Worm (Caenorhabditis elegans) whole organism, L4 larva: Measurements from ENCODE around the gene F28H7.3.

ENCODE experiments used
- aha-1 ChIP-seq: fragments of 150-350 bp; peaks from one replicate; lab custom pipeline; 2014; ENCODE audit warnings: missing biosample characterization, missing genetic modification characterization
- aly-2 ChIP-seq: sonication (generic microtip); optimal IDR thresholded peaks from 2 replicates; lab custom pipeline; 2018; ENCODE audit warnings: missing biosample characterization, missing genetic modification characterization
- ama-1 ChIP-seq: fragments of 150-350 bp; optimal IDR thresholded peaks from 2 replicates; lab custom pipeline; 2014; ENCODE audit warnings: inconsistent platforms, mixed read lengths
- dmd-9 ChIP-seq: fragments of 200-800 bp; sonication (Bioruptor generic); IDR thresholded peaks from 2 replicates; pipeline ENCODE4 v1.3.6; 2022; ENCODE audit warnings: missing genetic modification reagents, missing genetic modification characterization, missing compliant biosample characterization
- hlh-30 ChIP-seq: sonication (generic microtip); optimal IDR thresholded peaks from 2 replicates; lab custom pipeline; 2017; ENCODE audit warnings: antibody characterized with exemption, mild to moderate bottlenecking, missing genetic modification characterization, missing compliant biosample characterization; ENCODE audit not compliant: insufficient read depth
- madf-5 ChIP-seq, 2 experiments: fragments of 200-800 bp; sonication (Bioruptor generic); IDR thresholded peaks; 2 replicates each; pipeline ENCODE4 v1.3.6; 2022; ENCODE audit warnings: missing compliant biosample characterization in 2 of 2, missing genetic modification characterization in 2 of 2
- mxl-3 ChIP-seq: fragments of 200-800 bp; sonication (Bioruptor generic); optimal IDR thresholded peaks from 2 replicates; lab custom pipeline; 2018; ENCODE audit warnings: mild to moderate bottlenecking, missing genetic modification characterization, missing compliant biosample characterization
- nhr-111 ChIP-seq: fragments of 200-800 bp; sonication (Bioruptor generic); optimal IDR thresholded peaks from 2 replicates; lab custom pipeline; 2018; ENCODE audit warnings: mild to moderate bottlenecking, missing genetic modification characterization, missing compliant biosample characterization
- unc-39 ChIP-seq: sonication (generic microtip); optimal IDR thresholded peaks from 2 replicates; lab custom pipeline; 2017; ENCODE audit warnings: missing biosample characterization, missing genetic modification characterization
- zag-1 ChIP-seq: fragments of 150-350 bp; optimal IDR thresholded peaks from 2 replicates; lab custom pipeline; 2014; ENCODE audit warnings: missing biosample characterization, missing genetic modification characterization
- ztf-7 ChIP-seq: fragments of 150-350 bp; optimal IDR thresholded peaks from 2 replicates; lab custom pipeline; 2014; ENCODE audit warnings: missing biosample characterization, missing genetic modification characterization

DNA sequence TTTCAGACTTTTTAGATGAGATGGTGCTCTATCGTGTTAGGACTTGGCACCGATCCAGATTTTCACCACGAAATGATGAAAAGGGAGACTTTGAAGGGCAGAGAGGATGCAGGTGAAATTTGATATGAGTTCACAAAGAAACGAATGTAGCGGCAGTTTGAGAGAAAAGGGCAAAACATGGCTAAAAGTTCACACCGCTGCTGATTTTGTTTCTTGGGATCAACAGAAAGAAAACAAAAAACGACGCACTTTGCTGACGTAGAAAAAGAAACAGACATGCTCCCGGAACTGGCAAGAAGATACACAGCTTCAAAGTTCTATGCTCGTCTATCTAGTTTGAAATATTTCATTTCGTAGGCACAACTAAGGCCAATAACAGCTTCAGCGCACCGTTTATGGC lies 27.0 kb downstream of the F28H7.3 start:
- TF ChIP-seq ama-1 (lab: Kevin White, UChicago) (no peak), nhr-111 (GFP tag; lab: Kevin White, UChicago) (no peak), ztf-7 (tag; lab: Kevin White, UChicago) (no peak), zag-1 (tag; lab: Kevin White, UChicago) (no peak), aha-1 (no peak), unc-39 (tag; lab: Kevin White, UChicago) (no peak), dmd-9 (GFP tag; lab: Robert Waterston, UW) (no peak), madf-5 (GFP tag; IDR thresholded peaks at IDR 0.05; lab: Robert Waterston, UW) (no peak), aly-2 (no peak), hlh-30 (no peak), mxl-3 (GFP tag; lab: Kevin White, UChicago) (no peak)
